Fruit fly (Drosophila melanogaster): Measurements from ENCODE around the gene CG31637.

dm6 chr2L:6470100-6470644 lies 28.3 kb upstream of the CG31637 start:
- TF ChIP-seq Dll (optimal IDR thresholded peaks at IDR 0.05), result no peak
- TF ChIP-seq pan (optimal IDR thresholded peaks at IDR 0.05), result no peak
- no peak for TF ChIP-seq CG8478 (optimal IDR thresholded peaks at IDR 0.05)

Data from whole organism.